Worm (Caenorhabditis elegans) whole organism, L4/young adult: ENCODE data around the gene ugt-34.

ENCODE experiments used
- W03F9.2 ChIP-seq: fragments of 150-350 bp; optimal IDR thresholded peaks from 2 replicates; lab custom pipeline; 2014; ENCODE audit warnings: missing biosample characterization, missing genetic modification characterization
- dao-5 ChIP-seq: sonication (generic microtip); optimal IDR thresholded peaks from 2 replicates; lab custom pipeline; 2016; ENCODE audit warnings: missing genotype, missing genetic modification characterization, moderate library complexity, missing compliant biosample characterization
- him-1 ChIP-seq: sonication (generic microtip); optimal IDR thresholded peaks from 2 replicates; lab custom pipeline; 2016; ENCODE audit warnings: missing genotype, missing genetic modification reagents, missing genetic modification characterization, missing compliant biosample characterization

The ugt-34 gene

ce11 chrV:10640977-10641376, 15.8 kb downstream of the ugt-34 start:
- TF ChIP-seq dao-5 (tag; lab: Kevin White, UChicago) = no peak
- TF ChIP-seq W03F9.2 (tag; lab: Kevin White, UChicago) = no peak
- TF ChIP-seq him-1 (tag; lab: Kevin White, UChicago) = no peak

ce11 chrV:10635722-10636121, 21.1 kb downstream of the ugt-34 start, which contains the start of gene kvs-2:
Gene kvs-2, plus strand, starts transcription at chrV:10636022.
- TF ChIP-seq W03F9.2 (tag; lab: Kevin White, UChicago) (no peak), him-1 (tag; lab: Kevin White, UChicago) (no peak)

- TF ChIP-seq dao-5 (tag; lab: Kevin White, UChicago) (no peak), W03F9.2 (tag; lab: Kevin White, UChicago) (no peak), him-1 (tag; lab: Kevin White, UChicago) (no peak)
Observed at ce11 chrV:10632758-10633157, 24.0 kb downstream of the ugt-34 start, which contains the start of gene mab-23. Gene mab-23, plus strand, starts transcription at chrV:10633058.

- TF ChIP-seq him-1 (tag; lab: Kevin White, UChicago) (no peak), W03F9.2 (tag; lab: Kevin White, UChicago) (no peak), dao-5 (tag; lab: Kevin White, UChicago) (no peak)
Observed at ce11 chrV:10630497-10630896, 26.3 kb downstream of the ugt-34 start.

- TF ChIP-seq dao-5 (tag; lab: Kevin White, UChicago) = no peak
- TF ChIP-seq W03F9.2 (tag; lab: Kevin White, UChicago) = no peak
- no peak for TF ChIP-seq him-1 (tag; lab: Kevin White, UChicago)
Observed at ce11 chrV:10615496-10615895, 41.3 kb downstream of the ugt-34 start, which contains the start of gene H09F14.1. Gene H09F14.1, minus strand, starts transcription at chrV:10615596.
